Worm (Caenorhabditis elegans) whole organism, young adult: ENCODE results near the gene Y41C4A.7.

ENCODE experiments used
- B0019.2 ChIP-seq: fragments of 200-800 bp; sonication (Bioruptor generic); conservative IDR thresholded peaks from 2 replicates; pipeline ENCODE4 v1.3.6; 2022; ENCODE audit warnings: missing genetic modification reagents, missing genetic modification characterization, missing compliant biosample characterization
- B0035.1 ChIP-seq: sonication (generic microtip); optimal IDR thresholded peaks from 2 replicates; lab custom pipeline; 2016; ENCODE audit warnings: missing genetic modification characterization, mild to moderate bottlenecking, missing compliant biosample characterization, missing genotype, missing genetic modification reagents
- C06A6.2 ChIP-seq: fragments of 200-800 bp; sonication (Bioruptor generic); conservative IDR thresholded peaks from 2 replicates; pipeline ENCODE4 v1.3.6; 2022; ENCODE audit warnings: missing genetic modification characterization, missing compliant biosample characterization
- F33H1.4 ChIP-seq: fragments of 200-800 bp; sonication (Bioruptor generic); IDR thresholded peaks from 2 replicates; pipeline ENCODE4 v1.3.6; 2022; ENCODE audit warnings: missing genetic modification reagents, missing genetic modification characterization, missing compliant biosample characterization
- F37B4.10 ChIP-seq: fragments of 200-800 bp; sonication (Bioruptor generic); IDR thresholded peaks from 2 replicates; pipeline ENCODE4 v1.3.6; 2022; ENCODE audit warnings: missing genetic modification characterization, missing compliant biosample characterization
- F52B5.7 ChIP-seq: sonication (generic microtip); optimal IDR thresholded peaks from 2 replicates; lab custom pipeline; 2016; ENCODE audit warnings: mild to moderate bottlenecking, missing genetic modification characterization, missing compliant biosample characterization
- K12H6.12 ChIP-seq: fragments of 200-800 bp; sonication (Bioruptor generic); optimal IDR thresholded peaks from 2 replicates; lab custom pipeline; 2018; ENCODE audit warnings: mild to moderate bottlenecking, missing genetic modification characterization, missing compliant biosample characterization
- T07F8.4 ChIP-seq: sonication (generic microtip); optimal IDR thresholded peaks from 2 replicates; lab custom pipeline; 2016; ENCODE audit warnings: mild to moderate bottlenecking, missing genetic modification characterization, moderate library complexity, missing compliant biosample characterization
- Y53F4B.3 ChIP-seq: fragments of 200-800 bp; sonication (Bioruptor generic); IDR thresholded peaks from 2 replicates; pipeline ENCODE4 v1.3.6; 2022; ENCODE audit warnings: missing genetic modification reagents, missing genetic modification characterization, missing compliant biosample characterization
- Y53G8AR.9 ChIP-seq: fragments of 200-800 bp; sonication (Bioruptor generic); conservative IDR thresholded peaks from 2 replicates; pipeline ENCODE4 v1.3.6; 2022; ENCODE audit warnings: missing genetic modification reagents, missing genetic modification characterization, missing compliant biosample characterization
- Y95B8A.8 ChIP-seq: fragments of 200-800 bp; sonication (Bioruptor generic); IDR thresholded peaks from 2 replicates; pipeline ENCODE4 v1.3.6; 2022; ENCODE audit warnings: missing genetic modification reagents, missing genetic modification characterization, missing compliant biosample characterization
- ama-1 ChIP-seq, 3 experiments: fragments of 150-350 bp in 1 of 3; sonication (generic microtip) in 2 of 3; optimal IDR thresholded peaks; 2 replicates each; lab custom pipeline; 2014 to 2018; ENCODE audit warnings: missing biosample characterization in 2 of 3, missing genetic modification characterization in 2 of 3, missing genetic modification reagents in 2 of 3
- athp-1 ChIP-seq: sonication (generic microtip); optimal IDR thresholded peaks from 2 replicates; lab custom pipeline; 2017; ENCODE audit warnings: mild to moderate bottlenecking, missing genetic modification characterization, missing compliant biosample characterization
- attf-3 ChIP-seq: fragments of 200-800 bp; sonication (Bioruptor generic); conservative IDR thresholded peaks from 2 replicates; pipeline ENCODE4 v1.3.6; 2022; ENCODE audit warnings: missing genetic modification reagents, missing genetic modification characterization, missing compliant biosample characterization
- attf-5 ChIP-seq: fragments of 200-800 bp; sonication (Bioruptor generic); optimal IDR thresholded peaks from 2 replicates; lab custom pipeline; 2018; ENCODE audit warnings: mild to moderate bottlenecking, missing genetic modification characterization, missing compliant biosample characterization
- attf-6 ChIP-seq: fragments of 200-800 bp; sonication (Bioruptor generic); IDR thresholded peaks from 2 replicates; pipeline ENCODE4 v1.3.6; 2022; ENCODE audit warnings: missing genetic modification reagents, missing genetic modification characterization, missing compliant biosample characterization
- bed-1 ChIP-seq: fragments of 200-800 bp; sonication (Bioruptor generic); IDR thresholded peaks from 2 replicates; pipeline ENCODE4 v1.3.6; 2022; ENCODE audit warnings: missing genetic modification reagents, missing genetic modification characterization, missing compliant biosample characterization
- ceh-40 ChIP-seq: fragments of 200-800 bp; sonication (Bioruptor generic); IDR thresholded peaks from 2 replicates; pipeline ENCODE4 v1.3.6; 2022; ENCODE audit warnings: missing genetic modification characterization, missing compliant biosample characterization
- ceh-79 ChIP-seq: sonication (generic microtip); optimal IDR thresholded peaks from 2 replicates; lab custom pipeline; 2017; ENCODE audit warnings: mild to moderate bottlenecking, missing genetic modification characterization, missing compliant biosample characterization
- dox-1 ChIP-seq: fragments of 200-800 bp; sonication (Bioruptor generic); IDR thresholded peaks from 2 replicates; pipeline ENCODE4 v1.3.6; 2022; ENCODE audit warnings: missing genetic modification reagents, missing genetic modification characterization, missing compliant biosample characterization
- dpff-1 ChIP-seq: sonication (generic microtip); optimal IDR thresholded peaks from 2 replicates; lab custom pipeline; 2017; ENCODE audit warnings: mild to moderate bottlenecking, missing genetic modification characterization, missing compliant biosample characterization
- dpl-1 ChIP-seq: fragments of 150-350 bp; optimal IDR thresholded peaks from 2 replicates; lab custom pipeline; 2014; ENCODE audit warnings: missing biosample characterization, missing genetic modification reagents, missing genetic modification characterization
- efl-1 ChIP-seq: fragments of 150-350 bp; optimal IDR thresholded peaks from 2 replicates; lab custom pipeline; 2014; ENCODE audit warnings: missing biosample characterization, missing genetic modification reagents, missing genetic modification characterization
- egl-18 ChIP-seq: fragments of 200-800 bp; sonication (Bioruptor generic); IDR thresholded peaks from 2 replicates; pipeline ENCODE4 v1.3.6; 2022; ENCODE audit warnings: missing genetic modification reagents, missing genetic modification characterization, missing compliant biosample characterization
- egrh-3 ChIP-seq: fragments of 200-800 bp; sonication (Bioruptor generic); IDR thresholded peaks from 2 replicates; pipeline ENCODE4 v1.3.6; 2022; ENCODE audit warnings: missing genetic modification reagents, missing genetic modification characterization, missing compliant biosample characterization
- hmg-20 ChIP-seq: fragments of 200-800 bp; sonication (Bioruptor generic); IDR thresholded peaks from 2 replicates; pipeline ENCODE4 v1.3.6; 2022; ENCODE audit warnings: missing genetic modification reagents, missing genetic modification characterization, missing compliant biosample characterization
- lin-35 ChIP-seq, 3 experiments: fragments of 150-350 bp in 2 of 3; sonication (generic microtip) in 1 of 3; optimal IDR thresholded peaks; 2 replicates each; lab custom pipeline; 2014 to 2018; ENCODE audit warnings: missing biosample characterization in 3 of 3, missing genetic modification characterization in 3 of 3, missing genetic modification reagents in 3 of 3
- madf-10 ChIP-seq: sonication (generic microtip); optimal IDR thresholded peaks from 2 replicates; lab custom pipeline; 2016; ENCODE audit warnings: mild to moderate bottlenecking, missing genetic modification characterization, missing compliant biosample characterization
- madf-6 ChIP-seq: fragments of 200-800 bp; sonication (Bioruptor generic); IDR thresholded peaks from 2 replicates; pipeline ENCODE4 v1.3.6; 2022; ENCODE audit warnings: missing genetic modification reagents, missing genetic modification characterization, missing compliant biosample characterization
- madf-8 ChIP-seq: fragments of 200-800 bp; sonication (Bioruptor generic); conservative IDR thresholded peaks from 2 replicates; pipeline ENCODE4 v1.3.6; 2022; ENCODE audit warnings: missing genetic modification reagents, missing genetic modification characterization, missing compliant biosample characterization
- mes-4 ChIP-seq: sonication (generic microtip); optimal IDR thresholded peaks from 2 replicates; lab custom pipeline; 2016; ENCODE audit warnings: missing genotype, missing genetic modification characterization, missing compliant biosample characterization
- nfya-2 ChIP-seq: fragments of 200-800 bp; sonication (Bioruptor generic); IDR thresholded peaks from 2 replicates; pipeline ENCODE4 v1.3.6; 2022; ENCODE audit warnings: missing genetic modification reagents, missing genetic modification characterization, missing compliant biosample characterization
- nfyb-1 ChIP-seq: fragments of 200-800 bp; sonication (Bioruptor generic); IDR thresholded peaks from 2 replicates; pipeline ENCODE4 v1.3.6; 2022; ENCODE audit warnings: missing genetic modification reagents, missing genetic modification characterization, missing compliant biosample characterization
- nhr-80 ChIP-seq: sonication (generic microtip); optimal IDR thresholded peaks from 2 replicates; lab custom pipeline; 2016; ENCODE audit warnings: missing genetic modification characterization, missing compliant biosample characterization
- pbrm-1 ChIP-seq: fragments of 200-800 bp; sonication (Bioruptor generic); IDR thresholded peaks from 2 replicates; pipeline ENCODE4 v1.3.6; 2022; ENCODE audit warnings: missing genetic modification reagents, missing genetic modification characterization, missing compliant biosample characterization
- pha-4 ChIP-seq: fragments of 150-350 bp; sonication (generic microtip); optimal IDR thresholded peaks from 2 replicates; lab custom pipeline; 2014; ENCODE audit warnings: missing biosample characterization, missing genetic modification reagents, missing genetic modification characterization
- rcor-1 ChIP-seq: fragments of 200-800 bp; sonication (Bioruptor generic); IDR thresholded peaks from 2 replicates; pipeline ENCODE4 v1.3.6; 2022; ENCODE audit warnings: missing genetic modification reagents, missing genetic modification characterization, missing compliant biosample characterization
- rpc-1 ChIP-seq, 2 experiments: fragments of 150-350 bp in 1 of 2; sonication (generic microtip) in 1 of 2; optimal IDR thresholded peaks; 2 replicates each; lab custom pipeline; 2014 to 2018; ENCODE audit warnings: missing biosample characterization in 1 of 2, missing genetic modification characterization in 1 of 2, missing genetic modification reagents in 1 of 2, missing genotype in 1 of 2
- sea-2 ChIP-seq: fragments of 200-800 bp; sonication (Bioruptor generic); IDR thresholded peaks from 2 replicates; pipeline ENCODE4 v1.3.6; 2022; ENCODE audit warnings: missing genetic modification characterization, missing compliant biosample characterization
- snpc-4 ChIP-seq, 5 experiments: fragments of 150-350 bp in 1 of 5; sonication (generic microtip) in 4 of 5; optimal IDR thresholded peaks; 2 replicates each; lab custom pipeline; 2014 to 2018; ENCODE audit warnings: missing genetic modification characterization in 5 of 5, missing biosample characterization in 3 of 5, antibody characterized with exemption in 2 of 5, mild to moderate bottlenecking in 2 of 5, missing compliant biosample characterization in 2 of 5, missing genotype in 2 of 5, moderate library complexity in 2 of 5, missing genetic modification reagents in 1 of 5
- somi-1 ChIP-seq: fragments of 200-800 bp; sonication (Bioruptor generic); optimal IDR thresholded peaks from 2 replicates; lab custom pipeline; 2018; ENCODE audit warnings: mild to moderate bottlenecking, missing genetic modification characterization, missing compliant biosample characterization
- sptf-2 ChIP-seq: fragments of 200-800 bp; sonication (Bioruptor generic); optimal IDR thresholded peaks from 2 replicates; lab custom pipeline; 2018; ENCODE audit warnings: mild to moderate bottlenecking, missing genetic modification characterization, missing compliant biosample characterization
- tbp1 ChIP-seq: fragments of 200-800 bp; sonication (Bioruptor generic); optimal IDR thresholded peaks from 2 replicates; lab custom pipeline; 2018; ENCODE audit warnings: mild to moderate bottlenecking, missing genetic modification characterization, missing compliant biosample characterization
- unc-130 ChIP-seq: sonication (generic microtip); optimal IDR thresholded peaks from 2 replicates; lab custom pipeline; 2016; ENCODE audit warnings: missing genetic modification reagents, missing genetic modification characterization, missing compliant biosample characterization
- unc-62 ChIP-seq: fragments of 150-350 bp; optimal IDR thresholded peaks from 2 replicates; lab custom pipeline; 2014; ENCODE audit warnings: missing biosample characterization, missing genetic modification reagents, missing genetic modification characterization
- xnd-1 ChIP-seq: sonication (generic microtip); optimal IDR thresholded peaks from 2 replicates; lab custom pipeline; 2016; ENCODE audit warnings: missing genotype, missing genetic modification reagents, missing genetic modification characterization, missing compliant biosample characterization
- zim-3 ChIP-seq: sonication (generic microtip); optimal IDR thresholded peaks from 2 replicates; lab custom pipeline; 2017; ENCODE audit warnings: mild to moderate bottlenecking, missing genetic modification characterization, moderate library complexity, missing compliant biosample characterization
- ztf-26 ChIP-seq: sonication (generic microtip); optimal IDR thresholded peaks from 2 replicates; lab custom pipeline; 2017; ENCODE audit warnings: missing genetic modification characterization, missing compliant biosample characterization
- ztf-28 ChIP-seq: fragments of 200-800 bp; sonication (Bioruptor generic); IDR thresholded peaks from 2 replicates; pipeline ENCODE4 v1.3.6; 2022; ENCODE audit warnings: missing genetic modification reagents, missing genetic modification characterization, missing compliant biosample characterization

Gene Y41C4A.7

DNA sequence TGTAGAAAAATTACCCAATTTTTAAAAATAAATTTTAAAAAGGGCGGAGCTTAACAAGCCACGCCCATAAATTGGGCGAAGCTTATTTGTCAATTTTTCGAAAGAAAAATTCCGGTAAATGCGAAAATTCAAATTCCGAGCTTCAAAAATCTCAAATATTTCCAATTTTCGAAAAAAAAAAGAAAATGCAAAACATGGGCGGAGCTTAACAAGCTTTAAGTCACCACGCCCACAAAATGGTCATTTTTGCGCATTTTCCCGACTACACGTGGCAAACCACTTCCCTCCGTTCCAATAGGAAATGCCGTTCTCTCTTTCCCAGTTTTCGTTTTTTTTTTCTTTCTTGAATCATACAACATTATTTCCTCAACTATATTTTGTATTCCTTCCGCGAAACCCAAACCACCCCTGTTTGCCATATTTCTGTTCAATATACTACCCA is 4.1 kb upstream of the Y41C4A.7 start (continued):
- TF ChIP-seq dpl-1 (GFP tag; lab: Kevin White, UChicago) (no peak), ztf-26 (peak; percentile 52), egrh-3 (GFP tag; lab: Robert Waterston, UW) (no peak), rpc-1 (optimal IDR thresholded peaks at IDR 0.05; lab: Kevin White, UChicago) (no peak), rpc-1 (tag; optimal IDR thresholded peaks at IDR 0.05; lab: Kevin White, UChicago) (no peak), mes-4 (tag; lab: Kevin White, UChicago) (no peak), ceh-79 (no peak), ama-1 (optimal IDR thresholded peaks at IDR 0.05; lab: Kevin White, UChicago) (no peak), ama-1 (GFP tag; optimal IDR thresholded peaks at IDR 0.05; lab: Kevin White, UChicago) (no peak), tbp1 (GFP tag; lab: Kevin White, UChicago) (no peak), B0035.1 (tag; lab: Kevin White, UChicago) (no peak), nfya-2 (GFP tag; lab: Robert Waterston, UW) (0 out of 2 replicates have a peak, but pooled peaks have one; percentile 72), nfyb-1 (GFP tag; lab: Robert Waterston, UW) (peak; percentile 76), unc-62 (GFP tag; lab: Kevin White, UChicago) (no peak), rcor-1 (no peak), pha-4 (tag; lab: Kevin White, UChicago) (no peak), Y95B8A.8 (GFP tag; lab: Robert Waterston, UW) (no peak), sea-2 (GFP tag; lab: Robert Waterston, UW) (no peak), T07F8.4 (no peak), attf-6 (no peak), madf-10 (tag; lab: Kevin White, UChicago) (no peak), Y53F4B.3 (no peak), unc-130 (GFP tag; lab: Kevin White, UChicago) (no peak), xnd-1 (tag; lab: Kevin White, UChicago) (no peak), hmg-20 (GFP tag; lab: Robert Waterston, UW) (0 out of 2 replicates have a peak, but pooled peaks have one; percentile 21), madf-8 (no peak), pbrm-1 (GFP tag; lab: Robert Waterston, UW) (peak; percentile 46; the same call in 1 of the 2 replicates), dox-1 (no peak; the same call in 1 of the 2 replicates), F37B4.10 (GFP tag; lab: Robert Waterston, UW) (no peak), F33H1.4 (GFP tag; lab: Robert Waterston, UW) (no peak), ztf-28 (GFP tag; lab: Robert Waterston, UW) (no peak), madf-6 (no peak), sptf-2 (GFP tag; lab: Kevin White, UChicago) (no peak), attf-5 (GFP tag; lab: Kevin White, UChicago) (no peak), K12H6.12 (tag; lab: Kevin White, UChicago) (no peak), ceh-40 (GFP tag; lab: Robert Waterston, UW) (no peak), C06A6.2 (GFP tag; lab: Robert Waterston, UW) (no peak), nhr-80 (no peak), lin-35 (GFP tag; optimal IDR thresholded peaks at IDR 0.05; lab: Kevin White, UChicago) (peak in 1 of 3 experiments; percentile 44), dpff-1 (tag; lab: Kevin White, UChicago) (peak; percentile 80), efl-1 (no peak), somi-1 (GFP tag; lab: Kevin White, UChicago) (no peak), bed-1 (GFP tag; lab: Robert Waterston, UW) (no peak), F52B5.7 (tag; lab: Kevin White, UChicago) (peak; percentile 56), egl-18 (GFP tag; lab: Robert Waterston, UW) (no peak), B0019.2 (GFP tag; lab: Robert Waterston, UW) (no peak), attf-3 (GFP tag; lab: Robert Waterston, UW) (no peak), Y53G8AR.9 (no peak), snpc-4 (GFP tag; optimal IDR thresholded peaks at IDR 0.05; lab: Kevin White, UChicago) (no peak), snpc-4 (tag; optimal IDR thresholded peaks at IDR 0.05; lab: Kevin White, UChicago) (no peak), athp-1 (tag; lab: Kevin White, UChicago) (no peak), zim-3 (peak; percentile 51)
